Worm (Caenorhabditis elegans): ENCODE measurements around the gene sdz-36.

DNA sequence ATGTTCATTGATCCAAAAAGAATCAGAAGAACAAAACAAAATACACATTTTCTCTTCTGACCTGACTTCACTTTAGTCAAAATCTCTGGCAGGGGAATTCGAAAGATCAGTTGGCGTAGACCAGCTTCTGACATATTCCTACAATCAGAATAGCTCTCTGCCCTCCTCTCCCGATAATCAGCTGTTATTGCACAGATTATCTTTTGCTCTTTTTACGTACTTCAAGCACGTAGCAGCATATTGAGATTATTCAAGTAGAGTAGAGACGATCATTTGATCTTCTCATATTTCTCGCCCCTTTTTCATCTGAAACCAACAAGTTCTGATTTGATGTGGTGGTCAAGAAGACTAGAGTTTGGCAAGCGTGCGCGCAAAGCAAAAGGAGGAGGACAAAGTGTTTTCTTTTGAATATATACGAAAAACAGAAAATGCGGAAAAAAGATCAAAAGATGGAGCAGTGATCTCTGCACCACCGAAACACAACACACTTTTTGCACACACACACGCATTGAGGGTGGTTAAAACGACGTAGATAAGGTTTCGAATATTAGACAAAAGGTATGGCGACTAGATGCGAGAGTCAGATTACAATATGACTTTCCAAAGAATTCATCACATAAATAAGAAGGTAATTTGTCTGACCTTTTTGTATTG lies 16.9 kb upstream of the sdz-36 start:
- no peak for TF ChIP-seq nhr-237 (tag; optimal IDR thresholded peaks at IDR 0.05)
- TF ChIP-seq unc-39 (tag; optimal IDR thresholded peaks at IDR 0.05): no peak
- TF ChIP-seq blmp-1 (tag; optimal IDR thresholded peaks at IDR 0.05): no peak
- no peak for TF ChIP-seq snpc-4 (tag; optimal IDR thresholded peaks at IDR 0.05)
- TF ChIP-seq nhr-12 (tag; optimal IDR thresholded peaks at IDR 0.05): no peak
- TF ChIP-seq elt-3 (tag; optimal IDR thresholded peaks at IDR 0.05): no peak
- TF ChIP-seq mep-1 (tag; optimal IDR thresholded peaks at IDR 0.05): no peak
- TF ChIP-seq unc-62 (GFP tag; optimal IDR thresholded peaks at IDR 0.05): no peak
- TF ChIP-seq nhr-76 (tag; optimal IDR thresholded peaks at IDR 0.05): no peak
- TF ChIP-seq ztf-11 (tag; optimal IDR thresholded peaks at IDR 0.05): no peak
- no peak for TF ChIP-seq elt-1 (tag; optimal IDR thresholded peaks at IDR 0.05; ENCODE audit: borderline replicate concordance, insufficient read depth)
- no peak for TF ChIP-seq lsy-2 (tag; optimal IDR thresholded peaks at IDR 0.05)

Data from whole organism, mixed stage, embryonic.